Fruit fly (Drosophila melanogaster): ENCODE results near the gene HisRS.

Gene HisRS

dm6 chrX:18517415-18517814 lies 2.2 kb downstream of the HisRS start (continued):
- no peak for TF ChIP-seq CG9932 (GFP tag; IDR thresholded peaks at IDR 0.05)
- peak; percentile 86 for TF ChIP-seq Ets65A (GFP tag)
- TF ChIP-seq fu2 (GFP tag; optimal IDR thresholded peaks at IDR 0.05), result no peak
- TF ChIP-seq Hr3 (GFP tag; optimal IDR thresholded peaks at IDR 0.05), result no peak
- no peak for TF ChIP-seq CG12744 (GFP tag; optimal IDR thresholded peaks at IDR 0.05)
- 0 out of 2 replicates have a peak, but pooled peaks have one; percentile 32 for TF ChIP-seq sisA (GFP tag; IDR thresholded peaks at IDR 0.05)
- TF ChIP-seq fd96Cb (tag; optimal IDR thresholded peaks at IDR 0.05), result no peak
- no peak for TF ChIP-seq CG3065 (GFP tag; optimal IDR thresholded peaks at IDR 0.05)
- TF ChIP-seq CG12236 (GFP tag; optimal IDR thresholded peaks at IDR 0.05), result no peak
- TF ChIP-seq danr (GFP tag; IDR thresholded peaks at IDR 0.05), result no peak
- TF ChIP-seq CG11456 (GFP tag; IDR thresholded peaks at IDR 0.05), result peak; percentile 62; the same call in 1 of the 3 replicates
- no peak for TF ChIP-seq CG9437 (GFP tag; optimal IDR thresholded peaks at IDR 0.05)
- no peak for TF ChIP-seq CG16779 (GFP tag; IDR thresholded peaks at IDR 0.05)
- TF ChIP-seq gro (GFP tag; optimal IDR thresholded peaks at IDR 0.05), result no peak
- TF ChIP-seq CG34224 (GFP tag; IDR thresholded peaks at IDR 0.05; ENCODE audit: partially characterized antibody), result no peak
- peak; percentile 26 for TF ChIP-seq CG30403 (GFP tag; optimal IDR thresholded peaks at IDR 0.05)
- no peak for TF ChIP-seq da (GFP tag; optimal IDR thresholded peaks at IDR 0.05)
- TF ChIP-seq NC2β (GFP tag; optimal IDR thresholded peaks at IDR 0.05), result peak; percentile 46
- TF ChIP-seq mam (GFP tag; optimal IDR thresholded peaks at IDR 0.05), result no peak
- TF ChIP-seq kni (GFP tag; optimal IDR thresholded peaks at IDR 0.05), result no peak
- no peak for TF ChIP-seq TFAM (GFP tag; optimal IDR thresholded peaks at IDR 0.05)
- TF ChIP-seq Xrp1 (GFP tag; IDR thresholded peaks at IDR 0.05), result no peak
- TF ChIP-seq sim (GFP tag; IDR thresholded peaks at IDR 0.05), result no peak
- no peak for TF ChIP-seq fd64A (GFP tag; optimal IDR thresholded peaks at IDR 0.05)
- TF ChIP-seq dati (GFP tag; IDR thresholded peaks at IDR 0.05), result no peak
- TF ChIP-seq CG34376 (GFP tag; optimal IDR thresholded peaks at IDR 0.05), result no peak
- no peak for TF ChIP-seq Sry-β (GFP tag; optimal IDR thresholded peaks at IDR 0.05)
- TF ChIP-seq D (optimal IDR thresholded peaks at IDR 0.05), result no peak
- TF ChIP-seq D (GFP tag; optimal IDR thresholded peaks at IDR 0.05), result no peak
- no peak for TF ChIP-seq Abd-B (GFP tag; optimal IDR thresholded peaks at IDR 0.05)
- no peak for TF ChIP-seq Dip3 (GFP tag; optimal IDR thresholded peaks at IDR 0.05)
- no peak for TF ChIP-seq D19B (GFP tag; optimal IDR thresholded peaks at IDR 0.05)
- TF ChIP-seq CG5245 (GFP tag; optimal IDR thresholded peaks at IDR 0.05), result peak; percentile 24
- TF ChIP-seq CG7987 (GFP tag; optimal IDR thresholded peaks at IDR 0.05), result no peak
- no peak for TF ChIP-seq amos (GFP tag; IDR thresholded peaks at IDR 0.05; ENCODE audit: partially characterized antibody)
- TF ChIP-seq h (optimal IDR thresholded peaks at IDR 0.05), result no peak
- TF ChIP-seq vnd (GFP tag; IDR thresholded peaks at IDR 0.05; ENCODE audit: partially characterized antibody), result no peak
- TF ChIP-seq CG11723 (GFP tag; optimal IDR thresholded peaks at IDR 0.05), result no peak
- no peak for TF ChIP-seq B-H2 (GFP tag; optimal IDR thresholded peaks at IDR 0.05)
- TF ChIP-seq Nf-YC (tag; optimal IDR thresholded peaks at IDR 0.05), result peak; percentile 10
- no peak for TF ChIP-seq CG4854 (GFP tag; optimal IDR thresholded peaks at IDR 0.05)
- TF ChIP-seq CG2875 (GFP tag; optimal IDR thresholded peaks at IDR 0.05), result peak; percentile 40
- no peak for TF ChIP-seq lilli (GFP tag; optimal IDR thresholded peaks at IDR 0.05)
- peak; percentile 34; the same call in 1 of the 2 replicates for TF ChIP-seq CG6689 (GFP tag; IDR thresholded peaks at IDR 0.05)
- TF ChIP-seq CG7745 (tag; optimal IDR thresholded peaks at IDR 0.05), result no peak
- TF ChIP-seq Doc2 (GFP tag; IDR thresholded peaks at IDR 0.05), result no peak
- no peak for TF ChIP-seq Sox100B (GFP tag; optimal IDR thresholded peaks at IDR 0.05)
- TF ChIP-seq CG7963 (GFP tag; IDR thresholded peaks at IDR 0.05; ENCODE audit: partially characterized antibody), result no peak
- TF ChIP-seq CG18599 (GFP tag; optimal IDR thresholded peaks at IDR 0.05), result no peak
- no peak for TF ChIP-seq slou (GFP tag; optimal IDR thresholded peaks at IDR 0.05)
- TF ChIP-seq CG3847 (GFP tag; IDR thresholded peaks at IDR 0.05), result no peak
- TF ChIP-seq CG4730 (GFP tag; IDR thresholded peaks at IDR 0.05), result 0 out of 2 replicates have a peak, but pooled peaks have one; percentile 7
- no peak for TF ChIP-seq CG30020 (tag; optimal IDR thresholded peaks at IDR 0.05)
